Worm (Caenorhabditis elegans) whole organism, late embryonic: ENCODE data around the gene flp-2.

Experiments used
- F13H6.1 ChIP-seq: sonication (generic microtip); optimal IDR thresholded peaks from 2 replicates; lab custom pipeline; 2016; ENCODE audit warnings: missing genetic modification characterization, missing compliant biosample characterization
- K09A11.1 ChIP-seq: sonication (generic microtip); optimal IDR thresholded peaks from 2 replicates; lab custom pipeline; 2017; ENCODE audit warnings: antibody characterized with exemption, mild to moderate bottlenecking, missing genetic modification characterization, missing compliant biosample characterization; ENCODE audit not compliant: insufficient read depth
- Y22D7AL.16 ChIP-seq: sonication (generic microtip); optimal IDR thresholded peaks from 2 replicates; lab custom pipeline; 2016; ENCODE audit warnings: missing genetic modification characterization, missing compliant biosample characterization
- ceh-19 ChIP-seq: fragments of 200-800 bp; sonication (Bioruptor generic); optimal IDR thresholded peaks from 2 replicates; lab custom pipeline; 2018; ENCODE audit warnings: mild to moderate bottlenecking, missing genetic modification characterization, missing compliant biosample characterization
- ceh-2 ChIP-seq: sonication (generic microtip); optimal IDR thresholded peaks from 2 replicates; lab custom pipeline; 2016; ENCODE audit warnings: missing genotype, missing genetic modification characterization, missing compliant biosample characterization
- ceh-22 ChIP-seq: sonication (generic microtip); optimal IDR thresholded peaks from 2 replicates; lab custom pipeline; 2017; ENCODE audit warnings: missing biosample characterization, missing genetic modification characterization
- ceh-24 ChIP-seq: sonication (generic microtip); optimal IDR thresholded peaks from 2 replicates; lab custom pipeline; 2016; ENCODE audit warnings: mild to moderate bottlenecking, missing genetic modification characterization, missing compliant biosample characterization
- ceh-31 ChIP-seq: sonication (generic microtip); optimal IDR thresholded peaks from 2 replicates; lab custom pipeline; 2016; ENCODE audit warnings: missing genetic modification characterization, missing compliant biosample characterization
- ceh-45 ChIP-seq: fragments of 200-800 bp; sonication (Bioruptor generic); IDR thresholded peaks from 2 replicates; pipeline ENCODE4 v1.3.6; 2022; ENCODE audit warnings: missing genetic modification reagents, missing genetic modification characterization, missing compliant biosample characterization
- ceh-48 ChIP-seq: sonication (generic microtip); optimal IDR thresholded peaks from 2 replicates; lab custom pipeline; 2016; ENCODE audit warnings: missing genetic modification characterization, inconsistent platforms, missing compliant biosample characterization
- ceh-6 ChIP-seq: fragments of 200-800 bp; sonication (Bioruptor generic); optimal IDR thresholded peaks from 2 replicates; lab custom pipeline; 2018; ENCODE audit warnings: mild to moderate bottlenecking, missing genetic modification characterization, missing compliant biosample characterization
- ceh-9 ChIP-seq: sonication (generic microtip); optimal IDR thresholded peaks from 2 replicates; lab custom pipeline; 2016; ENCODE audit warnings: mild to moderate bottlenecking, missing genetic modification characterization, inconsistent platforms, missing compliant biosample characterization
- dmd-4 ChIP-seq: sonication (generic microtip); optimal IDR thresholded peaks from 2 replicates; lab custom pipeline; 2016; ENCODE audit warnings: borderline replicate concordance, missing genetic modification characterization, missing compliant biosample characterization
- dve-1 ChIP-seq: sonication (generic microtip); optimal IDR thresholded peaks from 2 replicates; lab custom pipeline; 2017; ENCODE audit warnings: antibody characterized with exemption, mild to moderate bottlenecking, missing genetic modification characterization, missing compliant biosample characterization
- elt-4 ChIP-seq: sonication (generic microtip); optimal IDR thresholded peaks from 2 replicates; lab custom pipeline; 2016; ENCODE audit warnings: missing genetic modification characterization, missing compliant biosample characterization
- eyg-1 ChIP-seq: sonication (generic microtip); optimal IDR thresholded peaks from 2 replicates; lab custom pipeline; 2016; ENCODE audit warnings: missing genotype, missing genetic modification characterization, missing compliant biosample characterization
- hlh-13 ChIP-seq: fragments of 200-800 bp; sonication (Bioruptor generic); optimal IDR thresholded peaks from 2 replicates; lab custom pipeline; 2018; ENCODE audit warnings: mild to moderate bottlenecking, missing genetic modification characterization, missing compliant biosample characterization
- hlh-15 ChIP-seq: sonication (generic microtip); optimal IDR thresholded peaks from 2 replicates; lab custom pipeline; 2016; ENCODE audit warnings: missing genetic modification characterization, missing compliant biosample characterization
- lim-6 ChIP-seq: sonication (generic microtip); optimal IDR thresholded peaks from 2 replicates; lab custom pipeline; 2016; ENCODE audit warnings: missing genetic modification characterization, missing compliant biosample characterization
- madf-2 ChIP-seq: sonication (generic microtip); optimal IDR thresholded peaks from 2 replicates; lab custom pipeline; 2017; ENCODE audit warnings: missing genetic modification characterization, missing compliant biosample characterization
- nfya-1 ChIP-seq: sonication (generic microtip); optimal IDR thresholded peaks from 2 replicates; lab custom pipeline; 2017; ENCODE audit warnings: missing genetic modification characterization, mild to moderate bottlenecking, missing compliant biosample characterization, antibody characterized with exemption, moderate library complexity
- nhr-11 ChIP-seq: fragments of 150-350 bp; optimal IDR thresholded peaks from 2 replicates; lab custom pipeline; 2014; ENCODE audit warnings: missing biosample characterization, missing genetic modification characterization
- npax-4 ChIP-seq: sonication (generic microtip); optimal IDR thresholded peaks from 2 replicates; lab custom pipeline; 2016; ENCODE audit warnings: missing genetic modification characterization, missing compliant biosample characterization
- pat-9 ChIP-seq: fragments of 200-800 bp; sonication (Bioruptor generic); optimal IDR thresholded peaks from 2 replicates; lab custom pipeline; 2018; ENCODE audit warnings: mild to moderate bottlenecking, missing genetic modification characterization, moderate library complexity, missing compliant biosample characterization
- pha-2 ChIP-seq: sonication (generic microtip); optimal IDR thresholded peaks from 2 replicates; lab custom pipeline; 2017; ENCODE audit warnings: mild to moderate bottlenecking, missing genetic modification characterization, missing compliant biosample characterization
- pha-4 ChIP-seq: fragments of 150-350 bp; optimal IDR thresholded peaks from 2 replicates; lab custom pipeline; 2018; ENCODE audit warnings: missing biosample characterization, missing genetic modification reagents, missing genetic modification characterization
- pros-1 ChIP-seq: fragments of 150-350 bp; optimal IDR thresholded peaks from 2 replicates; lab custom pipeline; 2014; ENCODE audit warnings: missing biosample characterization, missing genetic modification reagents, missing genetic modification characterization
- rnt-1 ChIP-seq: sonication (generic microtip); optimal IDR thresholded peaks from 2 replicates; lab custom pipeline; 2016; ENCODE audit warnings: missing genetic modification characterization, missing compliant biosample characterization
- sdc-2 ChIP-seq: sonication (generic microtip); optimal IDR thresholded peaks from 2 replicates; lab custom pipeline; 2016; ENCODE audit warnings: missing genotype, missing genetic modification characterization, missing compliant biosample characterization
- sox-2 ChIP-seq: fragments of 200-800 bp; sonication (Bioruptor generic); IDR thresholded peaks from 2 replicates; pipeline ENCODE4 v1.3.6; 2022; ENCODE audit warnings: missing genetic modification reagents, missing genetic modification characterization, missing compliant biosample characterization
- sox-4 ChIP-seq: sonication (generic microtip); optimal IDR thresholded peaks from 2 replicates; lab custom pipeline; 2017; ENCODE audit warnings: mild to moderate bottlenecking, missing genetic modification characterization, inconsistent platforms, missing compliant biosample characterization
- syd-9 ChIP-seq: sonication (generic microtip); optimal IDR thresholded peaks from 2 replicates; lab custom pipeline; 2016; ENCODE audit warnings: mild to moderate bottlenecking, missing genetic modification characterization, moderate library complexity, missing compliant biosample characterization
- tbx-2 ChIP-seq: sonication (generic microtip); optimal IDR thresholded peaks from 2 replicates; lab custom pipeline; 2016; ENCODE audit warnings: missing genetic modification characterization, missing compliant biosample characterization
- tbx-7 ChIP-seq: sonication (generic microtip); optimal IDR thresholded peaks from 2 replicates; lab custom pipeline; 2016; ENCODE audit warnings: missing genotype, missing genetic modification characterization, missing compliant biosample characterization
- ttx-3 ChIP-seq: sonication (generic microtip); optimal IDR thresholded peaks from 2 replicates; lab custom pipeline; 2016; ENCODE audit warnings: missing genetic modification reagents, missing genetic modification characterization, missing compliant biosample characterization
- unc-3 ChIP-seq, 2 experiments: fragments of 200-800 bp in 1 of 2; sonication (Bioruptor generic) in 1 of 2; sonication (generic microtip) in 1 of 2; conservative IDR thresholded peaks in 1 of 2; optimal IDR thresholded peaks in 1 of 2; 2 replicates each; pipeline versions ENCODE4 v1.3.6 to Lab custom; 2016 to 2022; ENCODE audit warnings: missing compliant biosample characterization in 2 of 2, missing genetic modification characterization in 2 of 2, missing genetic modification reagents in 1 of 2
- unc-55 ChIP-seq: sonication (generic microtip); optimal IDR thresholded peaks from 2 replicates; lab custom pipeline; 2017; ENCODE audit warnings: missing biosample characterization, missing genetic modification reagents, missing genetic modification characterization

flp-2 gene

ce11 chrX:10132546-10133032, 37.5 kb upstream of the flp-2 start (continued):
- TF ChIP-seq K09A11.1 (peak; percentile 65), pha-2 (tag; lab: Kevin White, UChicago) (peak; percentile 70), pat-9 (peak; percentile 65), dmd-4 (tag; lab: Kevin White, UChicago) (peak; percentile 68)
- TF ChIP-seq, all 69 proteins: peak for 49; not testable (repeated sequence) for 20

- TF ChIP-seq unc-55 (GFP tag; lab: Kevin White, UChicago), result peak; percentile 45
- TF ChIP-seq dmd-4 (tag; lab: Kevin White, UChicago), result no peak
These were observed 35.1 kb upstream of the flp-2 start for ce11 chrX:10130159-10130558.

- TF ChIP-seq madf-2 (tag; lab: Kevin White, UChicago) (no peak), dve-1 (tag; lab: Kevin White, UChicago) (peak; percentile 30), tbx-7 (no peak)
These were observed 29.3 kb upstream of the flp-2 start for ce11 chrX:10124338-10124737.

ce11 chrX:10123015-10123414, 28.0 kb upstream of the flp-2 start:
- TF ChIP-seq hlh-13 (GFP tag; lab: Kevin White, UChicago) (no peak), ceh-19 (GFP tag; lab: Kevin White, UChicago) (no peak), npax-4 (tag; lab: Kevin White, UChicago) (no peak), ceh-2 (tag; lab: Kevin White, UChicago) (no peak), pat-9 (no peak), pha-2 (tag; lab: Kevin White, UChicago) (no peak), ceh-48 (tag; lab: Kevin White, UChicago) (no peak), tbx-2 (tag; lab: Kevin White, UChicago) (no peak), ceh-6 (GFP tag; lab: Kevin White, UChicago) (no peak), madf-2 (tag; lab: Kevin White, UChicago) (no peak), eyg-1 (tag; lab: Kevin White, UChicago) (no peak), pha-4 (tag; lab: Kevin White, UChicago) (no peak), ceh-9 (tag; lab: Kevin White, UChicago) (no peak), syd-9 (tag; lab: Kevin White, UChicago) (no peak), pros-1 (tag; lab: Kevin White, UChicago) (no peak), ceh-22 (no peak), ceh-45 (GFP tag; lab: Robert Waterston, UW) (no peak), rnt-1 (no peak), sox-2 (GFP tag; lab: Robert Waterston, UW) (no peak), elt-4 (tag; lab: Kevin White, UChicago) (no peak)
- TF ChIP-seq, all 69 proteins: peak for 0

ce11 chrX:10113677-10114076, 18.6 kb upstream of the flp-2 start:
- TF ChIP-seq sox-4 (tag; lab: Kevin White, UChicago) (no peak), lim-6 (tag; lab: Kevin White, UChicago) (no peak), dve-1 (tag; lab: Kevin White, UChicago) (no peak), ttx-3 (tag; lab: Kevin White, UChicago) (no peak), ceh-2 (tag; lab: Kevin White, UChicago) (no peak), hlh-15 (no peak), F13H6.1 (tag; lab: Kevin White, UChicago) (no peak), ceh-31 (tag; lab: Kevin White, UChicago) (no peak), sdc-2 (no peak), ceh-19 (GFP tag; lab: Kevin White, UChicago) (no peak), pros-1 (tag; lab: Kevin White, UChicago) (no peak), nhr-11 (tag; lab: Kevin White, UChicago) (no peak), madf-2 (tag; lab: Kevin White, UChicago) (no peak), rnt-1 (no peak), unc-3 (GFP tag; conservative IDR thresholded peaks at IDR 0.05; lab: Robert Waterston, UW) (no peak), unc-3 (tag; optimal IDR thresholded peaks at IDR 0.05; lab: Kevin White, UChicago) (no peak), ceh-24 (tag; lab: Kevin White, UChicago) (no peak), nfya-1 (no peak), Y22D7AL.16 (no peak), tbx-2 (tag; lab: Kevin White, UChicago) (no peak)
